Fruit fly (Drosophila melanogaster) S2 (cell line): ENCODE data around the gene beta-PheRS.

Experiments used
- CG8478 ChIP-seq: fragments of >200 bp; optimal IDR thresholded peaks from 2 replicates; lab custom pipeline; 2018
- CTCF ChIP-seq, 2 experiments: fragments of >200 bp; optimal IDR thresholded peaks; 2 replicates each; lab custom pipeline; 2018

DNA sequence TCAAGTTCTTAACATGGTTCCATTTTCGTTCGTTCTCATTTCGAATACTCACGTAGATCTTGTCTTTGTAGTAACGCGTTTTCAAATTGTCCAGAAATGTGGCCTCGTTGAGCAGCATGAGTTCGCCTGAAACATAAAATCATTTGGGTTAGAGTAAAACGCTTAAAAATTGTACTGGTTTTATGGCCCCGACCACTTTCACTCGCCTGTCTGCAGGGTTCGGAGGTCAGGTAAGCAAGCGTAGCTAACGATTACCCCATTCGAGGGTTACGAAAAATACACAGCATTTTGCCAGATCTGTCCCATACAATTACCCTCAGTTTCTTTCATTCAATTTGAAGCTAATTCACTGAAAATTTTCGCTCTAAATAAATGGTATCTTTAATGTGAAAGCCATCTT is 5.9 kb upstream of the beta-PheRS start:
- TF ChIP-seq CTCF (optimal IDR thresholded peaks at IDR 0.05; lab: Kevin White, UChicago) (no peak), CG8478 (no peak)
